Worm (Caenorhabditis elegans): ENCODE data around the gene F47F2.3.

DNA sequence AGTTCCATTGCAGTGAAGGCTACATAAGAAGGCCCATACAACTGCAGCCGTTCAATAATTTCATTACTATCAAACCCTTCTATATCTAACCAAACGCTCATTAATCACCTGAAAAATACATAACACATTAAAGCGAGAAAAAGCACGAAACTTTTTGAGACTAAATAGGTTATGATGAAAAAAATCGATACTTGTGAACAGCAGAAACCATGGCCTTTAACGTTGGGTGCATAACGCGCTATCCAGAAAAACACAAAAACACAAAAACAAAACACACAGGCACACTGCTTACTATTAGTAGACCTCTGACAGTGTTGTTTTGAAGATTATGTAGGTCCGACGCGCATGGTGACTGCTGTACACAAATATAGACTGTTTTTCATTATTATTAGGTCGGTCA, 15.8 kb upstream of the F47F2.3 start, which contains the start of gene T22B2.5:
- TF ChIP-seq pqm-1 (tag; optimal IDR thresholded peaks at IDR 0.05) (no peak), ahr-1 (tag; optimal IDR thresholded peaks at IDR 0.05) (no peak), rnt-1 (tag; optimal IDR thresholded peaks at IDR 0.05) (no peak), ama-1 (optimal IDR thresholded peaks at IDR 0.05) (no peak), nhr-11 (tag; optimal IDR thresholded peaks at IDR 0.05) (no peak), unc-86 (tag; optimal IDR thresholded peaks at IDR 0.05) (no peak), pax-1 (tag; optimal IDR thresholded peaks at IDR 0.05) (no peak), ceh-2 (tag; optimal IDR thresholded peaks at IDR 0.05) (no peak), ets-4 (tag; optimal IDR thresholded peaks at IDR 0.05) (no peak), unc-3 (GFP tag; conservative IDR thresholded peaks at IDR 0.05) (no peak), unc-3 (tag; optimal IDR thresholded peaks at IDR 0.05) (no peak), tbx-7 (tag; optimal IDR thresholded peaks at IDR 0.05) (no peak), fkh-10 (GFP tag; optimal IDR thresholded peaks at IDR 0.05) (no peak), pha-4 (tag; optimal IDR thresholded peaks at IDR 0.05) (no peak)
